Fruit fly (Drosophila melanogaster) whole organism, adult: ENCODE measurements around the gene CG10949.

Experiments
- CG11617 ChIP-seq: fragments of 200-800 bp; sonication (Bioruptor generic); optimal IDR thresholded peaks from 2 replicates; lab custom pipeline; 2017; ENCODE audit warnings: mild to moderate bottlenecking, missing biosample characterization, missing genetic modification reagents, missing genetic modification characterization
- CG14711 ChIP-seq: fragments of 200-800 bp; sonication (Bioruptor generic); optimal IDR thresholded peaks from 2 replicates; lab custom pipeline; 2018; ENCODE audit warnings: missing biosample characterization, mild to moderate bottlenecking, missing genetic modification characterization, moderate library complexity
- CG1620 ChIP-seq: fragments of 200-800 bp; sonication (Bioruptor generic); optimal IDR thresholded peaks from 2 replicates; lab custom pipeline; 2016; ENCODE audit warnings: missing biosample characterization, missing genetic modification characterization
- CG7045 ChIP-seq: fragments of 200-800 bp; sonication (Bioruptor generic); optimal IDR thresholded peaks from 2 replicates; lab custom pipeline; 2017; ENCODE audit warnings: missing biosample characterization, mild to moderate bottlenecking, missing genetic modification characterization
- Clk ChIP-seq: fragments of 200-800 bp; sonication (Bioruptor generic); optimal IDR thresholded peaks from 2 replicates; lab custom pipeline; 2017; ENCODE audit warnings: missing biosample characterization, missing genetic modification characterization
- bab1 ChIP-seq: fragments of 200-800 bp; sonication (Bioruptor generic); optimal IDR thresholded peaks from 3 replicates; lab custom pipeline; 2019; ENCODE audit warnings: missing biosample characterization, mild to moderate bottlenecking, missing genetic modification characterization, moderate library complexity
- kay ChIP-seq: fragments of 200-800 bp; sonication (Bioruptor generic); peaks from one replicate; lab custom pipeline; 2016; ENCODE audit warnings: missing biosample characterization, missing genetic modification characterization, borderline replicate concordance

DNA sequence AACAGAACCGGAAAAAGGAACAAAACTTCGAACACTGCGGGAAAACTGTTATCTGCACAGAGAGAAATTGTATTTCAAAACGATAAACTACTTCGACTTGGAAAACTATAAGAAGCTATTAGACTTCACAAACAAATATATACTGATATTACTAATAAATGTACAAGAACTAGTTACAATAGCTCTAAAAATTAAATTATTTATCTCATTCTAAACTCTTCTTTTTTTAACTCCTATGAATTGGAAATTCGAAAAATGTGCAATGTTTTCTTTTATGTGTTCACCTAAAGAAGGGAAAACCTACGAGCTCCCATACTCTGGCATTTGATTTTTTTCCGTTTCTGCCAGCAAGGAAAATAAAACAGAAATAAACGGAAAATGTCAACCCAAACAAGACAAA is 15.3 kb downstream of the CG10949 start:
- no peak for TF ChIP-seq bab1 (GFP tag; lab: Kevin White, UChicago)
- no peak for TF ChIP-seq Clk
- TF ChIP-seq CG14711 (tag; lab: Kevin White, UChicago): no peak
- no peak for TF ChIP-seq CG7045 (GFP tag; lab: Kevin White, UChicago)
- TF ChIP-seq CG11617 (GFP tag; lab: Kevin White, UChicago): no peak
- TF ChIP-seq kay (GFP tag; lab: Kevin White, UChicago): peak; percentile 51
- TF ChIP-seq CG1620 (GFP tag; lab: Kevin White, UChicago): no peak
